Worm (Caenorhabditis elegans) whole organism, early embryonic: ENCODE data around the gene tbc-12.
A peak's percentile ranks its signal among the peaks of the same experiment; 100 is the strongest.

Experiments
- B0310.2 ChIP-seq: sonication (generic microtip); optimal IDR thresholded peaks from 2 replicates; lab custom pipeline; 2016; ENCODE audit warnings: mild to moderate bottlenecking, missing genetic modification characterization, missing compliant biosample characterization
- F13C5.2 ChIP-seq: sonication (generic microtip); optimal IDR thresholded peaks from 2 replicates; lab custom pipeline; 2017; ENCODE audit warnings: mild to moderate bottlenecking, missing genetic modification characterization, inconsistent platforms, missing compliant biosample characterization
- aly-1 ChIP-seq: sonication (generic microtip); optimal IDR thresholded peaks from 2 replicates; lab custom pipeline; 2016; ENCODE audit warnings: missing genetic modification characterization, missing compliant biosample characterization
- ama-1 ChIP-seq: fragments of 150-350 bp; optimal IDR thresholded peaks from 2 replicates; lab custom pipeline; 2014
- ceh-13 ChIP-seq: fragments of 200-800 bp; sonication (Bioruptor generic); optimal IDR thresholded peaks from 2 replicates; lab custom pipeline; 2018; ENCODE audit warnings: mild to moderate bottlenecking, missing genetic modification characterization, missing compliant biosample characterization
- ceh-36 ChIP-seq: sonication (generic microtip); optimal IDR thresholded peaks from 2 replicates; lab custom pipeline; 2016; ENCODE audit warnings: missing genetic modification characterization, inconsistent platforms, missing compliant biosample characterization
- ets-7 ChIP-seq: sonication (generic microtip); optimal IDR thresholded peaks from 2 replicates; lab custom pipeline; 2016; ENCODE audit warnings: missing genotype, missing genetic modification characterization, missing compliant biosample characterization
- flt-1 ChIP-seq: fragments of 200-800 bp; sonication (Bioruptor generic); IDR thresholded peaks from 2 replicates; pipeline ENCODE4 v1.3.6; 2022; ENCODE audit warnings: missing genetic modification characterization, missing compliant biosample characterization
- hmbx-1 ChIP-seq: sonication (generic microtip); optimal IDR thresholded peaks from 2 replicates; lab custom pipeline; 2016; ENCODE audit warnings: mild to moderate bottlenecking, missing genetic modification characterization, missing compliant biosample characterization
- hmg-4 ChIP-seq: fragments of 200-800 bp; sonication (Bioruptor generic); optimal IDR thresholded peaks from 2 replicates; lab custom pipeline; 2018; ENCODE audit warnings: mild to moderate bottlenecking, missing genetic modification characterization, missing compliant biosample characterization
- hnd-1 ChIP-seq: sonication (generic microtip); optimal IDR thresholded peaks from 2 replicates; lab custom pipeline; 2016; ENCODE audit warnings: missing genetic modification characterization, missing compliant biosample characterization
- pes-1 ChIP-seq: fragments of 200-800 bp; sonication (Bioruptor generic); IDR thresholded peaks from 2 replicates; pipeline ENCODE4 v1.3.6; 2022; ENCODE audit warnings: missing genetic modification reagents, missing genetic modification characterization, missing compliant biosample characterization
- scrt-1 ChIP-seq: fragments of 200-800 bp; sonication (Bioruptor generic); IDR thresholded peaks from 2 replicates; pipeline ENCODE4 v1.3.6; 2022; ENCODE audit warnings: missing genetic modification characterization, missing compliant biosample characterization
- sea-1 ChIP-seq: fragments of 200-800 bp; sonication (Bioruptor generic); conservative IDR thresholded peaks from 2 replicates; pipeline ENCODE4 v1.3.6; 2022; ENCODE audit warnings: missing genetic modification characterization, missing compliant biosample characterization
- tbx-11 ChIP-seq: fragments of 200-800 bp; sonication (Bioruptor generic); IDR thresholded peaks from 2 replicates; pipeline ENCODE4 v1.3.6; 2022; ENCODE audit warnings: missing genetic modification characterization, missing compliant biosample characterization
- tbx-37 ChIP-seq: fragments of 200-800 bp; sonication (Bioruptor generic); conservative IDR thresholded peaks from 2 replicates; pipeline ENCODE4 v1.3.6; 2022; ENCODE audit warnings: missing genetic modification reagents, missing genetic modification characterization, missing compliant biosample characterization
- tra-4 ChIP-seq: sonication (generic microtip); optimal IDR thresholded peaks from 2 replicates; lab custom pipeline; 2017; ENCODE audit warnings: missing genetic modification characterization, missing compliant biosample characterization

Gene tbc-12

DNA sequence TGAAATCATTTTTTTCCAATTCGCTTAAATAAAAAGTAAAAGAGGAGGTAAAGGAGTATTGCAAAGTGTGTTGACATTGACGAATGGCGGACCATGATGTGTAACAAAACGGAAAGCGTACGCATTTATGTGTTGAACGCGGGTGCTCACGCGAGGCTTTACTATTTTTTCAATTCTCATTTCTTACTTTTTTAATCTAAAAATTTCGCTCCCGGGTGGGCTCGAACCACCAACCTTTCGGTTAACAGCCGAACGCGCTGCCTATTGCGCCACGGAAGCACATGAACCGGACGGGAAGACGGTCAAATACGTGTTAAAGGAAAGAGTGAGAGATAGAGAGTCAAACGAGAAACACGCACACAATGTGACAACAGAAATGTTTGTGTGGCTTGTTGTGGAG is 17.1 kb upstream of the tbc-12 start:
- peak; percentile 76 for TF ChIP-seq tbx-37 (GFP tag; lab: Robert Waterston, UW)
- peak; percentile 87 for TF ChIP-seq aly-1 (tag; lab: Kevin White, UChicago)
- TF ChIP-seq B0310.2: peak; percentile 78
- TF ChIP-seq pes-1 (GFP tag; lab: Robert Waterston, UW): peak; percentile 94
- TF ChIP-seq hnd-1 (tag; lab: Kevin White, UChicago): peak; percentile 83
- peak; percentile 90 for TF ChIP-seq F13C5.2 (tag; lab: Kevin White, UChicago)
- TF ChIP-seq ets-7 (tag; lab: Kevin White, UChicago): peak; percentile 72
- peak; percentile 78 for TF ChIP-seq tra-4 (tag; lab: Kevin White, UChicago)
- peak; percentile 91 for TF ChIP-seq sea-1
- peak; percentile 78 for TF ChIP-seq hmbx-1 (tag; lab: Kevin White, UChicago)
- TF ChIP-seq hmg-4 (GFP tag; lab: Kevin White, UChicago): peak; percentile 96
- peak; percentile 91 for TF ChIP-seq tbx-11 (GFP tag; lab: Robert Waterston, UW)
- TF ChIP-seq scrt-1 (GFP tag; lab: Robert Waterston, UW): peak; percentile 88
- TF ChIP-seq ama-1 (lab: Kevin White, UChicago): no peak
- peak; percentile 83 for TF ChIP-seq flt-1 (GFP tag; lab: Robert Waterston, UW)
- TF ChIP-seq ceh-13 (GFP tag; lab: Kevin White, UChicago): peak; percentile 87
- peak; percentile 91 for TF ChIP-seq ceh-36 (tag; lab: Kevin White, UChicago)

DNA sequence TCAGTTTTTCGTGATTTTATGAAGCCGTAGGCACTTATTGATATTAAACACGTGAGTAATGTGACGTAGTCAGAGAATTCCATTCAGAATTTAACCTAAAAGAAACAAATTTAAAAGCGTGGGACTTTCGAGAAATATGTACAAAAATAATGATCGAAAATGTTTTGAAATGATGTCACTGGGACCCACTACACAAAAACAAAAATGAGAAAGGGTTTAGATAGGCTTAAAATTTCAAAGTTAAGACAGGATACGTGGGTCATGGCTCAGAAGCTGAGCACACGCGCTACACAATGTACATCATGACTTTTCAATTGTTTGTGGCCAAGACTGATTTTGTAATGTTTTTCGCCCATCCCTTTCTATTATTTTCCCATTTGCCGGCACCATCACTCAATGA is 16.6 kb upstream of the tbc-12 start, which contains the start of gene smvt-1:
Gene smvt-1 (minus strand): TSS at position 101 of the 400 bp plus-strand sequence.
- no peak for TF ChIP-seq ceh-36 (tag; lab: Kevin White, UChicago)
- TF ChIP-seq sea-1: no peak
- no peak for TF ChIP-seq B0310.2

DNA sequence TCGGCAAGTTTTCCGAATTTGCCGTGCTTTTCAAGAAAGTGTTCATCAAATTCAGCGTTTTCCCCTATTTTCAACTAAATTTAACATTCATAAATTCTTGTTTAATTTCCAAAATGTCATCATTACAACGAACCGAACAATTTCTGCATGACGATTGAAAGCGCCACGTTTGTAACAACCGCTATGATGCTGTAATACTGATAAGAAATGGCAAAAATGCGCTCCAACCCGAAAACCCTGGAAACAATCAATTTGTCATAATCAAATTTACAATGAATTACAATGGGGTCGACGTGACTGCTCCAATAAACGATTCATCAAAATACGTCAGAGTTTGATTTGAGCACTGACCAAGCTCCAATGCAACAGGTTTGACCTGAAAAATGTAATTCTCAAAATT is 12.4 kb upstream of the tbc-12 start:
- TF ChIP-seq tbx-11 (GFP tag; lab: Robert Waterston, UW) (no peak), ets-7 (tag; lab: Kevin White, UChicago) (no peak), scrt-1 (GFP tag; lab: Robert Waterston, UW) (no peak), hnd-1 (tag; lab: Kevin White, UChicago) (no peak), aly-1 (tag; lab: Kevin White, UChicago) (no peak), tra-4 (tag; lab: Kevin White, UChicago) (no peak), tbx-37 (GFP tag; lab: Robert Waterston, UW) (no peak), hmbx-1 (tag; lab: Kevin White, UChicago) (no peak), B0310.2 (no peak), pes-1 (GFP tag; lab: Robert Waterston, UW) (no peak), flt-1 (GFP tag; lab: Robert Waterston, UW) (no peak), sea-1 (no peak), F13C5.2 (tag; lab: Kevin White, UChicago) (no peak), ceh-36 (tag; lab: Kevin White, UChicago) (no peak), hmg-4 (GFP tag; lab: Kevin White, UChicago) (no peak), ama-1 (lab: Kevin White, UChicago) (no peak), ceh-13 (GFP tag; lab: Kevin White, UChicago) (no peak)

DNA sequence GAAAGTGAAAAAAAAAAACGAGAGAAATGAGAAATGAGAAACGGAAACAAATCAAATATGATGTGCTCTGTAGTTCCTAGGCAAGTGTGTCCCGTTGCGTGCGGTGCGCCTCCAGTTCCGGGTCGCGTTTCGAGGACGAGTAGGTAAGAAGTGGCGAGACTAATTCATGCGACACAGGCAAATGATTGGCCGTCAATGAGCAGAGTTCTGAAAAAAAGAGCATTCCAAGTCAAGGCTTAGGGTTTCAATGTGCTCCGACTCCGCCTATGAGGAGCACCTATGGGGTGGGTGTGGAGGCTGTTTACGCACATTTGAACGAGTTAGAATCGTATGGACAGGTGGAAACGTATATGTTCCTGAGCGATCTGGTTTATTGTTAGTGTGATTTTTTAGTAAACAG is 11.1 kb upstream of the tbc-12 start:
- no peak for TF ChIP-seq ceh-36 (tag; lab: Kevin White, UChicago)
- TF ChIP-seq aly-1 (tag; lab: Kevin White, UChicago): no peak
- no peak for TF ChIP-seq F13C5.2 (tag; lab: Kevin White, UChicago)
- no peak for TF ChIP-seq tbx-37 (GFP tag; lab: Robert Waterston, UW)
- no peak for TF ChIP-seq pes-1 (GFP tag; lab: Robert Waterston, UW)
- no peak for TF ChIP-seq flt-1 (GFP tag; lab: Robert Waterston, UW)
- no peak for TF ChIP-seq ceh-13 (GFP tag; lab: Kevin White, UChicago)
- TF ChIP-seq hmg-4 (GFP tag; lab: Kevin White, UChicago): no peak
- no peak for TF ChIP-seq tbx-11 (GFP tag; lab: Robert Waterston, UW)
- TF ChIP-seq sea-1: no peak
- no peak for TF ChIP-seq scrt-1 (GFP tag; lab: Robert Waterston, UW)

DNA sequence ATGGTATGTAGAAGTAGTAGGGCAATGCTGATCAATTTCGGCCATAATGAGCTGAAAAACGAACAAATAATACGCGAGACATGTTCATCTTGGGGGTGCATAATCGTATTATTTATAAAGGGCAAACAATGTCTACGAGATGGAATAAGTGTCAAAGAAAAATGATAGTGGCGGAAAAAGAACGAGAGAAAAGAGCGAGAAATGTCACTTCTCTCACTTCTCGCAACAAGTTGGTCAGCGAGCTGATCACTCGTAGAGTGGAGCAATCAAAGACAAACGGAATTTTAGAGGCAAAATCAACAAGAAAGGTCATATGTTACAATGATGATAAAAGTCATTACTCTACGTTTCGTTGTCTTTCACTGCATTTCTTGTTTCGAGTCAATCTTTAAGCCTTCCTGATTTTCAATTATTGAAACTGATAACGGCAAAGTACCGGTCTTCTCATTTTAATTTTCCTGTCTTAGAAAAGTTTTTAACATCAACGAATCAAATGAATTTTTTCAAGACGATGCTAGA is 8.8 kb upstream of the tbc-12 start, which contains the start of gene F52H2.3:
Gene F52H2.3 (minus strand): TSS at position 51 of the 519 bp plus-strand sequence.
- TF ChIP-seq ets-7 (tag; lab: Kevin White, UChicago): no peak
- no peak for TF ChIP-seq flt-1 (GFP tag; lab: Robert Waterston, UW)
- TF ChIP-seq hmbx-1 (tag; lab: Kevin White, UChicago): no peak
- TF ChIP-seq scrt-1 (GFP tag; lab: Robert Waterston, UW): no peak
- TF ChIP-seq F13C5.2 (tag; lab: Kevin White, UChicago): no peak
- TF ChIP-seq sea-1: no peak
- TF ChIP-seq ceh-36 (tag; lab: Kevin White, UChicago): no peak
- no peak for TF ChIP-seq pes-1 (GFP tag; lab: Robert Waterston, UW)
- no peak for TF ChIP-seq tbx-11 (GFP tag; lab: Robert Waterston, UW)
- TF ChIP-seq tra-4 (tag; lab: Kevin White, UChicago): no peak
- no peak for TF ChIP-seq tbx-37 (GFP tag; lab: Robert Waterston, UW)
- TF ChIP-seq B0310.2: no peak
- TF ChIP-seq ama-1 (lab: Kevin White, UChicago): no peak
- TF ChIP-seq ceh-13 (GFP tag; lab: Kevin White, UChicago): no peak
- TF ChIP-seq hnd-1 (tag; lab: Kevin White, UChicago): no peak
- no peak for TF ChIP-seq hmg-4 (GFP tag; lab: Kevin White, UChicago)
- no peak for TF ChIP-seq aly-1 (tag; lab: Kevin White, UChicago)

DNA sequence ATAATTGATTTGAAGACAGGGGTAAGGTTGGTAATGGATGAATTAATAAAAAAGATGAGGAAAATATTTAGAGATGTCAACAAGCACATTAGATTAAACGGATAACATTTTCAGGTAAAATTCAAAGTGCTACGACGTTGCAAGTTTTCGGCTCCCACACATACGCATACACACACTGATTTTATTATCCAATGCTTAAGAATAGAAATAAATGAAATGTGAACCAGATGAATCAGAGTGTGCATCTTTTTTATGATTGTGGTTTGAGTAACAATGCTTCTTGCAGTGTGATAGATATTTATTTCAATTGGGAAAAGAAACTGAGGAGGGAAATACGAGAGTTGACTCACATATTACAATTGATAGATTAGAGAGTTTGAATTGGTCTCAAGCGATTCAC is 6.5 kb upstream of the tbc-12 start:
- TF ChIP-seq pes-1 (GFP tag; lab: Robert Waterston, UW): no peak
- TF ChIP-seq ama-1 (lab: Kevin White, UChicago): no peak
- no peak for TF ChIP-seq tbx-11 (GFP tag; lab: Robert Waterston, UW)
- TF ChIP-seq sea-1: no peak
- no peak for TF ChIP-seq ets-7 (tag; lab: Kevin White, UChicago)
- no peak for TF ChIP-seq aly-1 (tag; lab: Kevin White, UChicago)
- no peak for TF ChIP-seq scrt-1 (GFP tag; lab: Robert Waterston, UW)
- TF ChIP-seq flt-1 (GFP tag; lab: Robert Waterston, UW): no peak
- no peak for TF ChIP-seq ceh-36 (tag; lab: Kevin White, UChicago)
- no peak for TF ChIP-seq tbx-37 (GFP tag; lab: Robert Waterston, UW)
- TF ChIP-seq hmbx-1 (tag; lab: Kevin White, UChicago): no peak
